Worm (Caenorhabditis elegans) whole organism, midembryonic: Measurements from ENCODE around the gene mboa-4.

Experiments used
- T22C8.4 ChIP-seq: fragments of 200-800 bp; sonication (Bioruptor generic); IDR thresholded peaks from 2 replicates; pipeline ENCODE4 v1.3.6; 2022; ENCODE audit warnings: missing genetic modification characterization, missing compliant biosample characterization
- cog-1 ChIP-seq: sonication (generic microtip); optimal IDR thresholded peaks from 2 replicates; lab custom pipeline; 2016; ENCODE audit warnings: missing genetic modification characterization, missing compliant biosample characterization
- flt-1 ChIP-seq: fragments of 200-800 bp; sonication (Bioruptor generic); IDR thresholded peaks from 2 replicates; pipeline ENCODE4 v1.3.6; 2022; ENCODE audit warnings: missing genetic modification characterization, missing compliant biosample characterization
- klf-2 ChIP-seq: fragments of 200-800 bp; sonication (Bioruptor generic); conservative IDR thresholded peaks from 2 replicates; pipeline ENCODE4 v1.3.6; 2022; ENCODE audit warnings: missing genetic modification reagents, missing genetic modification characterization, missing compliant biosample characterization
- med-1 ChIP-seq: sonication (generic microtip); optimal IDR thresholded peaks from 2 replicates; lab custom pipeline; 2017; ENCODE audit warnings: missing genetic modification characterization, mild to moderate bottlenecking, missing compliant biosample characterization, antibody characterized with exemption, missing genetic modification reagents; ENCODE audit not compliant: insufficient read depth
- ref-1 ChIP-seq: fragments of 200-800 bp; sonication (Bioruptor generic); conservative IDR thresholded peaks from 2 replicates; pipeline ENCODE4 v1.3.6; 2022; ENCODE audit warnings: missing genetic modification reagents, missing genetic modification characterization, missing compliant biosample characterization
- tab-1 ChIP-seq: fragments of 200-800 bp; sonication (Bioruptor generic); IDR thresholded peaks from 2 replicates; pipeline ENCODE4 v1.3.6; 2022; ENCODE audit warnings: missing genetic modification characterization, missing compliant biosample characterization
- ztf-23 ChIP-seq: fragments of 200-800 bp; sonication (Bioruptor generic); IDR thresholded peaks from 2 replicates; pipeline ENCODE4 v1.3.6; 2022; ENCODE audit warnings: missing genetic modification reagents, missing genetic modification characterization, missing compliant biosample characterization
- ztf-29 ChIP-seq: fragments of 200-800 bp; sonication (Bioruptor generic); IDR thresholded peaks from 2 replicates; pipeline ENCODE4 v1.3.6; 2022; ENCODE audit warnings: missing genetic modification reagents, missing genetic modification characterization, missing compliant biosample characterization

mboa-4 gene

DNA sequence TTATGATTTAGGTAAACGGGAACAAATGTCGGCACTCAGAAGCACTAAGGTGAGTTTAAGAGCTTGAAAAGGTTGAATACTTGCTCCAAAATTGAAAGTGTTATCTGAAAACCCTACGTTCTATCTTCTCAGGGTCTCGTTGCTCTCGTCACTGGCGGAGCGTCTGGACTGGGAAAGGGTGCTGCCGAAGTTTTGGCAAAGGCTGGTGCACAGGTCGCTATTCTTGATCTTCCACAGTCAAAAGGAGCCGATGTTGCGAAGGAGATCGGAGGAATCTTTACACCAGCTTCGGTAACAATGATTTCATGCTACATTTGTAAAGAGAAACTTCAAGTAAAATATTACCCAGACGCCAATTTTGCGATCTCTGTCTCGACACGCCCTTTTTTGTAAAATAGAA is 28.5 kb downstream of the mboa-4 start, which contains the start of gene ard-1:
Gene ard-1 (plus strand): TSS at position 12 of the 400 bp plus-strand sequence.
- no peak for TF ChIP-seq ztf-29 (GFP tag; lab: Robert Waterston, UW)
- TF ChIP-seq tab-1 (GFP tag; lab: Robert Waterston, UW), result no peak
- TF ChIP-seq ztf-23 (GFP tag; lab: Robert Waterston, UW), result no peak
- no peak for TF ChIP-seq klf-2 (GFP tag; lab: Robert Waterston, UW)
- no peak for TF ChIP-seq cog-1 (tag; lab: Kevin White, UChicago)
- TF ChIP-seq T22C8.4 (GFP tag; lab: Robert Waterston, UW), result no peak
- TF ChIP-seq ref-1, result no peak
- TF ChIP-seq med-1 (GFP tag; lab: Kevin White, UChicago), result no peak
- TF ChIP-seq flt-1 (GFP tag; lab: Robert Waterston, UW), result no peak

DNA sequence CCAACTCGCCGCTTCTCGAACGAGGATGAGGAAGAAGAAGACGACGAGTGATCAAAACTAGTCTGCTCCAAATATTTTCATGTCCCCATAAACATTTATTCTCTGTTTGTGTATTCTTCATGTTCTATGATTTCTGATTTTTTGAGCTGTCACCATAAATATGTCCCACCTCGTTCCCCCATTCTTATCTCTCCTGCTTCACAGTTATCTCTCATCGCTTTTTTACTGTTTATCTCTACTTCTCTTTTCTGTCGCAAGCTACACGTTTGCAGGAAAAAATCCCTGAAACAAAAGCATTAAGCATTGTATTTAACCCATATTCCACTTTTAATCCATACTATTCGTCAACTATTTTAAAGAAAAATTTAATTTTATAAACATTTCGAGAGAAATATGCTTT is 29.0 kb downstream of the mboa-4 start:
- TF ChIP-seq ref-1 (no peak), ztf-23 (GFP tag; lab: Robert Waterston, UW) (no peak)

DNA sequence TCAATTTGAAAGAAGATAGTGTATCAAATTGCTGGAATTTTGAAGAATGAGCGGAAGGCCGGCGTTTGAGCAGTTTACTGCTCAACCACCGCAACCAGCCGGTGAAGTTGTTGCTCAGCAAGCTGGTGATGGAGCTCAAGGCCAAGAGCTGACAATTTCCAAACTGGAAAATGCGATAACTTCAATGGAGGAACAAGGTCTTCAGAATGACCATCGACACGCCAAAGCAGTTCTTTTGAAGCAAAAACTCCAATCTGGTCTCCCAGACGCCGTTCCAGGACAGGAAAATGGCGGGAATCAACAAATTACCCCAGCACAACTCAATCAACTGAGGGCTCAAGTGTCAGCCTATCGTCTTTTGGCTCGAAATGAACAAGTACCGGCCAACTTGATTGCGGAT is 33.8 kb downstream of the mboa-4 start:
- TF ChIP-seq med-1 (GFP tag; lab: Kevin White, UChicago) (no peak), ref-1 (no peak), flt-1 (GFP tag; lab: Robert Waterston, UW) (no peak), ztf-29 (GFP tag; lab: Robert Waterston, UW) (no peak)

DNA sequence TGAATTAATAATTGTTTCAGACTA is 34.0 kb downstream of the mboa-4 start, which contains the start of gene swsn-4:
Gene swsn-4 (plus strand): TSS at position 21 of the 24 bp plus-strand sequence.
- TF ChIP-seq klf-2 (GFP tag; lab: Robert Waterston, UW), result no peak
- TF ChIP-seq T22C8.4 (GFP tag; lab: Robert Waterston, UW), result no peak
- no peak for TF ChIP-seq med-1 (GFP tag; lab: Kevin White, UChicago)
- TF ChIP-seq cog-1 (tag; lab: Kevin White, UChicago), result no peak
- TF ChIP-seq flt-1 (GFP tag; lab: Robert Waterston, UW), result no peak
- no peak for TF ChIP-seq ztf-23 (GFP tag; lab: Robert Waterston, UW)

DNA sequence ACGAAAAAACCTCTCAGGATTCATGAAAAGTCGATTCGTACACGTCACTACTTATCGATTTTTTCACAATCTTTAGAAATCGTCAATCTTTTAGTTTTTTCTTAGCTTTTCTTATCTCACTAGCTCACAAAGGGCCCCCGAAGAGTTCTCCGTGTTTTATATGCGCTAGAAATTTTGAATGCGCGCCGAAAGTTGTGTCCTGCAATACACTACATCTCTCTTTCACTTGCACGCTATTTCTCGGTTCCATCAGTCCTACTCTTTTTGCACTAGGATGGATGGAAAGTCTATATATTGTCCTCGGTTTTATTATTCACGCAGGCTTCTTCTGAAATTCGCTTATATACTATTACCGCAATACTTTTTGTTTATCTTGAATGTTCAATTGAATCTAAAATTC is 34.2 kb downstream of the mboa-4 start:
- no peak for TF ChIP-seq flt-1 (GFP tag; lab: Robert Waterston, UW)
- no peak for TF ChIP-seq ztf-23 (GFP tag; lab: Robert Waterston, UW)
- no peak for TF ChIP-seq T22C8.4 (GFP tag; lab: Robert Waterston, UW)
- no peak for TF ChIP-seq tab-1 (GFP tag; lab: Robert Waterston, UW)
- TF ChIP-seq cog-1 (tag; lab: Kevin White, UChicago), result no peak
- no peak for TF ChIP-seq klf-2 (GFP tag; lab: Robert Waterston, UW)

DNA sequence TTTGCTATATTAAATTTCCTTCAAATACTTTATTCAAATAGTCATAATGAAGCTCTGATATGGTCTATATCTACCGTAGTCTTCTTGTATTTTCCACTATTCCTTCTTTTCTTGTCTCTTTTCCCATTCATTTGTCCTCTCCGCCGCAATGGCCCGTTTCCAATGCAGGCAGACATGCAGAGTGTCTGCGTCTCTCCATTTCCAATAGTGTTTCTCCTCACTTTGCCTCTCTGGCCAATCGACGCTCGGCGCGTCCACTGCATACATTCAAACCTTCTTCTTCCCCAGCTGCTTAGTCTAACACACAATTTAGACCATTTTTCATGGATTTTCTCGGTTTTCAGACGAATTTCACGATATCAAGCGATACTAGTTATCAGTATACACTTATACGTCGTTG is 34.6 kb downstream of the mboa-4 start:
- no peak for TF ChIP-seq tab-1 (GFP tag; lab: Robert Waterston, UW)
- TF ChIP-seq flt-1 (GFP tag; lab: Robert Waterston, UW), result no peak

DNA sequence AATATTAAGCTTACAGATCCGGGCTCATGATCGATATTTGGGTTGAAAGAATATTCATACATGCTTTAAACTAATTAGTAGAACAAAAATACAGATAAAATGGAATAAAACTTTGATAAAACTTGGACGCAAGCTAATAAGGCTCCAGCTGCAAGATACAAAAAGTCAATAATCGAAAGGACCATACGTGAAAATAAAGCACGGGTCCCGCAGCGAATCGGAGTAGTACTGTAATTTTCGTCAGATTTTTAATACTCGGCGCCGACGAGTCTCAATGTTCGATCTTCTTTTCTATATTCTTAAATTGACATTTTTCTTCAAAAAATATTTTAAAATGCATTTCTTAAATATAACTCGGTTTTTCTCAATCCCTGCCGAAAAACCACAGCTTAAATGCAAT is 35.1 kb downstream of the mboa-4 start, which contains the start of gene spo-11:
Gene spo-11 (minus strand): TSS at position 189 of the 400 bp plus-strand sequence.
- TF ChIP-seq cog-1 (tag; lab: Kevin White, UChicago) (no peak), ref-1 (no peak), ztf-23 (GFP tag; lab: Robert Waterston, UW) (no peak), flt-1 (GFP tag; lab: Robert Waterston, UW) (no peak), klf-2 (GFP tag; lab: Robert Waterston, UW) (no peak), T22C8.4 (GFP tag; lab: Robert Waterston, UW) (no peak), tab-1 (GFP tag; lab: Robert Waterston, UW) (no peak), med-1 (GFP tag; lab: Kevin White, UChicago) (no peak), ztf-29 (GFP tag; lab: Robert Waterston, UW) (no peak)

DNA sequence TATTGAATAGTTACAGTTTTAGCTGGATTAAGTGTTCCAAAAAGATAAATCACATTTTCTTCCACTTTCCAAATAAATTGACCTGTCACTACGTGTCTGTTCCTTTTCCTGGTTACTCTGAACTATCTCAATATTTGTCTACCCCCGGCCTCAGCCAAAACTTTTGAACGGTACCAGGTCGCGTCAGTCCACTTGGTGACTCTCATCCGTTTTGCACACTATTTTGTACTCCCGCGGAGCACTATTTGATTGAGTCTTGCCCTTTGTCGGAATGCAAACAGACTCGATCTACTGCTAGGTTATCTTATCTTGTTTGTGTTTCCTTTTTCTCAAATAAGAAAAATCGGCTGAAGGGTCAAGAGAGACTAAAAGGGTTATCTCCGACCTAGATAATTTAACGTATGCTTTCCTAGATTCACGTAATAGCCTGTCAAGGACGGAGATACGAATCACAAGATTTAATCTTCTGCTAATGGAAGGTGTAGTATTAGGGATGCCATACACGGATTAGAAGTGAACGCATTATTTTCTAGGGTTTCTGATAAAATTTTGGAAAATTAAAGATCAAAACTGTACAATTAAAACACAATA is 39.7 kb downstream of the mboa-4 start:
- TF ChIP-seq med-1 (GFP tag; lab: Kevin White, UChicago) (no peak), tab-1 (GFP tag; lab: Robert Waterston, UW) (no peak), flt-1 (GFP tag; lab: Robert Waterston, UW) (0 out of 2 replicates have a peak, but pooled peaks have one; percentile 56), ztf-23 (GFP tag; lab: Robert Waterston, UW) (0 out of 2 replicates have a peak, but pooled peaks have one; percentile 41), T22C8.4 (GFP tag; lab: Robert Waterston, UW) (no peak)

DNA sequence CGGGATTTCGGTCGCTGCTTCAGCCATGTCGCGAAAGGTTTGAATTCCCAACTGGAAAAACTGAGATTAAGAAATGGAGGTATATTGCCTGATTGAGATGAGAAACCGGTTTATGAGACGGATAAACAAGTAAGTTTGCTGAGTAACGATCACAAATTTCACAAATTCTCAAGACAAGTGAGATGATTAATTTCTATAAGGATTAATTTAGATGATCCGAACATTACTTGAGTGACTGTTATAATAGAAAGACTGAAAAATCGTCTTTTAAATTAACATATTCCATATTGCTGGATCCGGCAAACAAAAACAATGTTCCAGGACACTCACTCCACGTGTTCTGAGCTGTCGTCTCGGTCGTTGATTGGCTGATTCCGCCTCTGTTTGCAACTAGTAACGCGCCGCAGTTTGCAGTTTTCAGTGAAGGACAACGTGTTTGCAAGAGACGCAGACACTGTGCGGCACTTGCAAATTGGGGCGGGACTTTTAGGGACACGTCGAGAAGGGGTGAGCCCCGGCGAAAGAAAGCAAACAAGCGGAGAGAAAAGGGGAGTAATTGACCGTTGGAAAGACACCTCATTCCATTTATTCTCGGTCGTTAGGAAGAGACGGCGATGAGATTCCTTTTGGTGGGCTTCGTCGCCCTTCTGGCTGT is 40.8 kb downstream of the mboa-4 start, which contains the start of the genes imp-2 and enpl-1:
Gene imp-2 (minus strand): TSS at position 51 of the 655 bp plus-strand sequence.
Gene enpl-1 (plus strand): TSS at position 462 of the 655 bp plus-strand sequence.
- TF ChIP-seq tab-1 (GFP tag; lab: Robert Waterston, UW), result 0 out of 2 replicates have a peak, but pooled peaks have one; percentile 62
- no peak for TF ChIP-seq med-1 (GFP tag; lab: Kevin White, UChicago)
- TF ChIP-seq T22C8.4 (GFP tag; lab: Robert Waterston, UW), result no peak
- TF ChIP-seq flt-1 (GFP tag; lab: Robert Waterston, UW), result peak; percentile 72; the same call in 1 of the 2 replicates
- TF ChIP-seq ref-1, result no peak
- TF ChIP-seq ztf-29 (GFP tag; lab: Robert Waterston, UW), result peak; percentile 34; the same call in 1 of the 2 replicates
- peak; percentile 90 for TF ChIP-seq cog-1 (tag; lab: Kevin White, UChicago)
- TF ChIP-seq klf-2 (GFP tag; lab: Robert Waterston, UW), result 0 out of 2 replicates have a peak, but pooled peaks have one; percentile 26
- TF ChIP-seq ztf-23 (GFP tag; lab: Robert Waterston, UW), result peak; percentile 49; the same call in 1 of the 2 replicates

DNA sequence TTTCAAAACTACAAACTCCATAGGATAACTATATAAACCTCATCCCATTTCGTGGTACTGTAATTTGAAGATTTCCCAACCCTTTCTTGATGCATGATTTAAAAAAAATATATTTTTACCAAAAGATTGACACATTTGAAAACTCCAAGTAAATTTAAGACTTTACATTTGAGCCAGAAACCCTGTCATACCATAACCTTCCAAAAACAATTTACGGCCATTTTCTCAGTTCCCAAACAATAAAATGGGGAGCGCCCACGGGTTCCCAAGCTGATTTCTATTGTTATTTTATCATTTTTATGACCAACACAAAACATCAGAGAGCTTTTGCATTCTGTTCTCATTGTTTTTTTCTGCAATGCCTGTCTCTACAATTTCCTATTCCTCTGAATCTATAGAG is 47.1 kb downstream of the mboa-4 start, which contains the start of gene clc-9:
Gene clc-9 (plus strand): TSS at position 301 of the 400 bp plus-strand sequence.
- no peak for TF ChIP-seq flt-1 (GFP tag; lab: Robert Waterston, UW)
- no peak for TF ChIP-seq ztf-23 (GFP tag; lab: Robert Waterston, UW)
- TF ChIP-seq T22C8.4 (GFP tag; lab: Robert Waterston, UW), result no peak
- TF ChIP-seq ztf-29 (GFP tag; lab: Robert Waterston, UW), result no peak
- no peak for TF ChIP-seq klf-2 (GFP tag; lab: Robert Waterston, UW)
- no peak for TF ChIP-seq med-1 (GFP tag; lab: Kevin White, UChicago)
- no peak for TF ChIP-seq ref-1
- TF ChIP-seq tab-1 (GFP tag; lab: Robert Waterston, UW), result no peak
- TF ChIP-seq cog-1 (tag; lab: Kevin White, UChicago), result no peak
